Fruit fly (Drosophila melanogaster) whole organism, embryonic: ENCODE measurements around the gene CG46513.
"Not testable (repeated sequence)": the region's sequence is repeated elsewhere in the genome, so short reads cannot be mapped to it uniquely, and the experiment has no call there.

Experiments used
- CG2889 ChIP-seq: fragments of 200-800 bp; sonication (Bioruptor generic); IDR thresholded peaks from 3 replicates; pipeline ENCODE4 v1.3.6; 2022; ENCODE audit warnings: missing biosample characterization, missing genetic modification characterization
- CG3281 ChIP-seq: fragments of 200-800 bp; sonication (Bioruptor generic); optimal IDR thresholded peaks from 3 replicates; lab custom pipeline; 2017; ENCODE audit warnings: missing biosample characterization, mild to moderate bottlenecking, missing genetic modification characterization
- CG7987 ChIP-seq: fragments of 200-800 bp; sonication (Bioruptor generic); optimal IDR thresholded peaks from 2 replicates; lab custom pipeline; 2018; ENCODE audit warnings: missing biosample characterization, mild to moderate bottlenecking, missing genetic modification characterization, moderate library complexity
- CG9876 ChIP-seq: fragments of 200-800 bp; sonication (Bioruptor generic); optimal IDR thresholded peaks from 2 replicates; lab custom pipeline; 2016; ENCODE audit warnings: missing biosample characterization, missing genetic modification characterization
- Dll ChIP-seq: fragments of 200-800 bp; sonication (Bioruptor generic); IDR thresholded peaks from 4 replicates; pipeline ENCODE4 v1.3.6; 2022; ENCODE audit warnings: missing biosample characterization, missing genetic modification characterization; ENCODE audit not compliant: partially characterized antibody
- Myb ChIP-seq: fragments of 200-800 bp; sonication (Bioruptor generic); optimal IDR thresholded peaks from 2 replicates; lab custom pipeline; 2016; ENCODE audit warnings: missing biosample characterization, missing genetic modification characterization
- Sin3A ChIP-seq: fragments of >200 bp; optimal IDR thresholded peaks from 2 replicates; lab custom pipeline; 2018
- Six4 ChIP-seq: fragments of 200-800 bp; sonication (Bioruptor generic); optimal IDR thresholded peaks from 2 replicates; lab custom pipeline; 2016; ENCODE audit warnings: missing biosample characterization, missing genetic modification characterization
- pzg ChIP-seq: fragments of 200-800 bp; sonication (Bioruptor generic); optimal IDR thresholded peaks from 3 replicates; lab custom pipeline; 2018; ENCODE audit warnings: missing biosample characterization, mild to moderate bottlenecking, missing genetic modification characterization, moderate library complexity

The CG46513 gene

DNA sequence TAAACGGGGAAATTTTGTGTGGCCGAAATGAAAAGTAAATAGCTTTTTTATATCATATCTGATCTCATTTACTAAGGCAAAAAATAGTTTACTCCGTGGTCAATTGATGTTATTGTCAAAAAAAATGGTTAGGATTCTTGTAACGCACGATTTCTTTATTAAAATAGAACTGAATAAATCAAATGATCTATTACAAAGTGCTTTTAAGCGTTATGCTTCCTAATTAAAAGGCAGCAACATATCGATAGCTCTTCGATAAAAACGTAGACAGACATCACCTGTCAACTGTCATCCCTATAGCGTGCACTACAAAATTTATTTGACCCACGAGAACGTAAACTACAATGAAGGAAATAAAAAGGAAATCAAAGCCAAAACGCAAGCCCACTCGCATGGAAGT lies 39.2 kb downstream of the CG46513 start, which contains the start of gene CG46519:
Gene CG46519, plus strand, starts transcription at position 301 of the 400 bp plus-strand sequence.
- not testable (repeated sequence) for TF ChIP-seq Myb (GFP tag; lab: Kevin White, UChicago); pzg (GFP tag; lab: Kevin White, UChicago); CG2889 (GFP tag; lab: Robert Waterston, UW)

DNA sequence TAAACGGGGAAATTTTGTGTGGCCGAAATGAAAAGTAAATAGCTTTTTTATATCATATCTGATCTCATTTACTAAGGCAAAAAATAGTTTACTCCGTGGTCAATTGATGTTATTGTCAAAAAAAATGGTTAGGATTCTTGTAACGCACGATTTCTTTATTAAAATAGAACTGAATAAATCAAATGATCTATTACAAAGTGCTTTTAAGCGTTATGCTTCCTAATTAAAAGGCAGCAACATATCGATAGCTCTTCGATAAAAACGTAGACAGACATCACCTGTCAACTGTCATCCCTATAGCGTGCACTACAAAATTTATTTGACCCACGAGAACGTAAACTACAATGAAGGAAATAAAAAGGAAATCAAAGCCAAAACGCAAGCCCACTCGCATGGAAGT lies 44.2 kb downstream of the CG46513 start, which contains the start of gene CG46520:
Gene CG46520, plus strand, starts transcription at position 301 of the 400 bp plus-strand sequence.
- not testable (repeated sequence) for TF ChIP-seq CG3281 (GFP tag; lab: Kevin White, UChicago); CG9876 (GFP tag; lab: Kevin White, UChicago); Dll (GFP tag; lab: Robert Waterston, UW)

DNA sequence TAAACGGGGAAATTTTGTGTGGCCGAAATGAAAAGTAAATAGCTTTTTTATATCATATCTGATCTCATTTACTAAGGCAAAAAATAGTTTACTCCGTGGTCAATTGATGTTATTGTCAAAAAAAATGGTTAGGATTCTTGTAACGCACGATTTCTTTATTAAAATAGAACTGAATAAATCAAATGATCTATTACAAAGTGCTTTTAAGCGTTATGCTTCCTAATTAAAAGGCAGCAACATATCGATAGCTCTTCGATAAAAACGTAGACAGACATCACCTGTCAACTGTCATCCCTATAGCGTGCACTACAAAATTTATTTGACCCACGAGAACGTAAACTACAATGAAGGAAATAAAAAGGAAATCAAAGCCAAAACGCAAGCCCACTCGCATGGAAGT lies 49.2 kb downstream of the CG46513 start, which contains the start of gene CG46521:
Gene CG46521, plus strand, starts transcription at position 301 of the 400 bp plus-strand sequence.
- TF ChIP-seq Sin3A (lab: Kevin White, UChicago); CG7987 (GFP tag; lab: Kevin White, UChicago); Six4 (GFP tag; lab: Kevin White, UChicago): not testable (repeated sequence)
